Worm (Caenorhabditis elegans): ENCODE data around the gene tos-1.

The tos-1 gene

ce11 chrV:9340318-9340717 lies 3.7 kb downstream of the tos-1 start (continued):
- TF ChIP-seq ceh-44 (GFP tag; IDR thresholded peaks at IDR 0.05) (no peak), lin-38 (GFP tag; IDR thresholded peaks at IDR 0.05) (peak; percentile 78), dmd-8 (GFP tag; IDR thresholded peaks at IDR 0.05) (0 out of 2 replicates have a peak, but pooled peaks have one; percentile 18), mdt-29 (GFP tag; IDR thresholded peaks at IDR 0.05) (peak; percentile 71), F49E8.2 (tag; optimal IDR thresholded peaks at IDR 0.05; ENCODE audit: borderline replicate concordance) (no peak), hif-1 (tag; optimal IDR thresholded peaks at IDR 0.05) (no peak), lsy-2 (tag; optimal IDR thresholded peaks at IDR 0.05) (no peak), nhr-41 (GFP tag; IDR thresholded peaks at IDR 0.05) (peak; percentile 14; the same call in 1 of the 2 replicates), pha-4 (GFP tag; IDR thresholded peaks at IDR 0.05) (peak; percentile 90), pha-4 (tag; optimal IDR thresholded peaks at IDR 0.05) (no peak), zfp-3 (GFP tag; conservative IDR thresholded peaks at IDR 0.05) (peak; percentile 95), ceh-20 (GFP tag; IDR thresholded peaks at IDR 0.05) (peak; percentile 92), nhr-102 (tag; optimal IDR thresholded peaks at IDR 0.05) (peak; percentile 52), Y5F2A.4 (GFP tag; optimal IDR thresholded peaks at IDR 0.05) (peak; percentile 13), lin-29 (GFP tag; IDR thresholded peaks at IDR 0.05) (peak; percentile 86), attf-4 (tag; optimal IDR thresholded peaks at IDR 0.05) (no peak), T26A8.4 (GFP tag; IDR thresholded peaks at IDR 0.05) (peak; percentile 97), dmd-9 (GFP tag; IDR thresholded peaks at IDR 0.05) (0 out of 2 replicates have a peak, but pooled peaks have one; percentile 4), aha-1 (tag) (peak; percentile 76), lir-3 (tag; optimal IDR thresholded peaks at IDR 0.05) (no peak), mdl-1 (tag; optimal IDR thresholded peaks at IDR 0.05) (no peak), ceh-62 (tag; optimal IDR thresholded peaks at IDR 0.05) (no peak), hlh-30 (tag; optimal IDR thresholded peaks at IDR 0.05; ENCODE audit: insufficient read depth) (no peak), fkh-10 (GFP tag; optimal IDR thresholded peaks at IDR 0.05) (no peak), egl-43 (GFP tag; IDR thresholded peaks at IDR 0.05) (peak; percentile 80), zip-2 (tag; optimal IDR thresholded peaks at IDR 0.05) (no peak), Y75B8A.6 (GFP tag; IDR thresholded peaks at IDR 0.05) (no peak; the same call in 1 of the 2 replicates), lin-1 (GFP tag; IDR thresholded peaks at IDR 0.05) (peak; percentile 63), madf-5 (GFP tag; IDR thresholded peaks at IDR 0.05) (0 out of 4 replicates have a peak, but pooled peaks of 1 of the 2 experiments have one; percentile 64), mep-1 (tag; optimal IDR thresholded peaks at IDR 0.05) (no peak), ceh-82 (tag; optimal IDR thresholded peaks at IDR 0.05) (no peak), Y48G9A.11 (GFP tag; IDR thresholded peaks at IDR 0.05) (peak; percentile 58), nhr-28 (tag; optimal IDR thresholded peaks at IDR 0.05) (no peak), jun-1 (tag; optimal IDR thresholded peaks at IDR 0.05) (no peak), ces-1 (GFP tag; optimal IDR thresholded peaks at IDR 0.05) (no peak), zag-1 (tag; optimal IDR thresholded peaks at IDR 0.05) (no peak), dmd-6 (GFP tag; IDR thresholded peaks at IDR 0.05) (no peak; the same call in none of the 2 replicates), madf-9 (GFP tag; conservative IDR thresholded peaks at IDR 0.05) (peak; percentile 45; the same call in 1 of the 2 replicates), php-3 (GFP tag; IDR thresholded peaks at IDR 0.05) (peak; percentile 81), daf-12 (tag; optimal IDR thresholded peaks at IDR 0.05) (no peak), gei-8 (GFP tag; optimal IDR thresholded peaks at IDR 0.05) (no peak), hmg-1.1 (GFP tag; IDR thresholded peaks at IDR 0.05) (peak; percentile 55), nhr-11 (tag; optimal IDR thresholded peaks at IDR 0.05) (no peak)

Measured in whole organism, L4 larva.